Worm (Caenorhabditis elegans) whole organism, early embryonic: ENCODE measurements around the gene aps-2.

Source experiments
- B0310.2 ChIP-seq: sonication (generic microtip); optimal IDR thresholded peaks from 2 replicates; lab custom pipeline; 2016; ENCODE audit warnings: mild to moderate bottlenecking, missing genetic modification characterization, missing compliant biosample characterization
- F13C5.2 ChIP-seq: sonication (generic microtip); optimal IDR thresholded peaks from 2 replicates; lab custom pipeline; 2017; ENCODE audit warnings: mild to moderate bottlenecking, missing genetic modification characterization, inconsistent platforms, missing compliant biosample characterization
- aly-1 ChIP-seq: sonication (generic microtip); optimal IDR thresholded peaks from 2 replicates; lab custom pipeline; 2016; ENCODE audit warnings: missing genetic modification characterization, missing compliant biosample characterization
- ama-1 ChIP-seq: fragments of 150-350 bp; optimal IDR thresholded peaks from 2 replicates; lab custom pipeline; 2014
- ceh-13 ChIP-seq: fragments of 200-800 bp; sonication (Bioruptor generic); optimal IDR thresholded peaks from 2 replicates; lab custom pipeline; 2018; ENCODE audit warnings: mild to moderate bottlenecking, missing genetic modification characterization, missing compliant biosample characterization
- ceh-36 ChIP-seq: sonication (generic microtip); optimal IDR thresholded peaks from 2 replicates; lab custom pipeline; 2016; ENCODE audit warnings: missing genetic modification characterization, inconsistent platforms, missing compliant biosample characterization
- ets-7 ChIP-seq: sonication (generic microtip); optimal IDR thresholded peaks from 2 replicates; lab custom pipeline; 2016; ENCODE audit warnings: missing genotype, missing genetic modification characterization, missing compliant biosample characterization
- flt-1 ChIP-seq: fragments of 200-800 bp; sonication (Bioruptor generic); IDR thresholded peaks from 2 replicates; pipeline ENCODE4 v1.3.6; 2022; ENCODE audit warnings: missing genetic modification characterization, missing compliant biosample characterization
- hmbx-1 ChIP-seq: sonication (generic microtip); optimal IDR thresholded peaks from 2 replicates; lab custom pipeline; 2016; ENCODE audit warnings: mild to moderate bottlenecking, missing genetic modification characterization, missing compliant biosample characterization
- hmg-4 ChIP-seq: fragments of 200-800 bp; sonication (Bioruptor generic); optimal IDR thresholded peaks from 2 replicates; lab custom pipeline; 2018; ENCODE audit warnings: mild to moderate bottlenecking, missing genetic modification characterization, missing compliant biosample characterization
- hnd-1 ChIP-seq: sonication (generic microtip); optimal IDR thresholded peaks from 2 replicates; lab custom pipeline; 2016; ENCODE audit warnings: missing genetic modification characterization, missing compliant biosample characterization
- pes-1 ChIP-seq: fragments of 200-800 bp; sonication (Bioruptor generic); IDR thresholded peaks from 2 replicates; pipeline ENCODE4 v1.3.6; 2022; ENCODE audit warnings: missing genetic modification reagents, missing genetic modification characterization, missing compliant biosample characterization
- scrt-1 ChIP-seq: fragments of 200-800 bp; sonication (Bioruptor generic); IDR thresholded peaks from 2 replicates; pipeline ENCODE4 v1.3.6; 2022; ENCODE audit warnings: missing genetic modification characterization, missing compliant biosample characterization
- sea-1 ChIP-seq: fragments of 200-800 bp; sonication (Bioruptor generic); conservative IDR thresholded peaks from 2 replicates; pipeline ENCODE4 v1.3.6; 2022; ENCODE audit warnings: missing genetic modification characterization, missing compliant biosample characterization
- tbx-11 ChIP-seq: fragments of 200-800 bp; sonication (Bioruptor generic); IDR thresholded peaks from 2 replicates; pipeline ENCODE4 v1.3.6; 2022; ENCODE audit warnings: missing genetic modification characterization, missing compliant biosample characterization
- tbx-37 ChIP-seq: fragments of 200-800 bp; sonication (Bioruptor generic); conservative IDR thresholded peaks from 2 replicates; pipeline ENCODE4 v1.3.6; 2022; ENCODE audit warnings: missing genetic modification reagents, missing genetic modification characterization, missing compliant biosample characterization
- tra-4 ChIP-seq: sonication (generic microtip); optimal IDR thresholded peaks from 2 replicates; lab custom pipeline; 2017; ENCODE audit warnings: missing genetic modification characterization, missing compliant biosample characterization

aps-2 gene

DNA sequence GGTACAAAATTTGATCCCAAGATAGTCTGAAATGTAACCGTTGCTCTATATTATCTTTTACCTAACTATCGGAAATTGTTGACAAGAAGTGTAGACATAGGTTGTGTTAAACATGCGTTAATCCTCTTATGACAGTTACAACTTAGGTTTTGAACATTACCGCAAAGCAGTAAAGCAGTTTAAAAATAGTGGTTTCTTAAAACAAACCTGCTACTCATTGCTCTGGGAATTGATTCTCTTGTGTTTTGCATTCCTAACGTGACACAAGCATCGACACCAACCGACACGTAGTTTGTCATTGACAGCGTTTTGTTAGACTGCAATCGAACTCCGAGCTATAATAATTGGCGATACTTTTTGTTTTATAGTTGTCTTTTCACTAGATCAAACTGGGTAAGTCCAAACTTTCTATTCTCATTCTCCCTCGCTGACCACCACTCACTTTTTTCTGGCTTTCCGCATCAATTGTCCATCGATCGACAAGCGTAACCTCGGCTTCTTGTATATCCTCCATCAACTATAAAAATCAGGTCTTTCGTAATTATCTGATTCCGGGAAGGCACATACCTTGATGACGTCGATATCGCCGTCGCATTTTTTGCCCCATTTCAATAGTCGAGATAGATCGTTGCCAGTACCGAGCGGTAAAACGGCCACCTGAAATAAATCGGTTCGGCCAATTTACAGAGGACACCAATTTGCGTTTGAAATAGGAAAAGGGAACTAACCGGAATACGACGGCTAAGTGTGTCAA, 37.9 kb downstream of the aps-2 start:
- no peak for TF ChIP-seq F13C5.2 (tag; lab: Kevin White, UChicago)
- TF ChIP-seq flt-1 (GFP tag; lab: Robert Waterston, UW) = no peak
- TF ChIP-seq ceh-13 (GFP tag; lab: Kevin White, UChicago) = no peak
- TF ChIP-seq hmbx-1 (tag; lab: Kevin White, UChicago) = no peak
- no peak for TF ChIP-seq B0310.2 (tag; lab: Kevin White, UChicago)
- no peak for TF ChIP-seq sea-1 (GFP tag; lab: Robert Waterston, UW)
- TF ChIP-seq scrt-1 (GFP tag; lab: Robert Waterston, UW) = no peak
- TF ChIP-seq ama-1 = no peak
- TF ChIP-seq ceh-36 (tag; lab: Kevin White, UChicago) = no peak
- no peak for TF ChIP-seq pes-1

DNA sequence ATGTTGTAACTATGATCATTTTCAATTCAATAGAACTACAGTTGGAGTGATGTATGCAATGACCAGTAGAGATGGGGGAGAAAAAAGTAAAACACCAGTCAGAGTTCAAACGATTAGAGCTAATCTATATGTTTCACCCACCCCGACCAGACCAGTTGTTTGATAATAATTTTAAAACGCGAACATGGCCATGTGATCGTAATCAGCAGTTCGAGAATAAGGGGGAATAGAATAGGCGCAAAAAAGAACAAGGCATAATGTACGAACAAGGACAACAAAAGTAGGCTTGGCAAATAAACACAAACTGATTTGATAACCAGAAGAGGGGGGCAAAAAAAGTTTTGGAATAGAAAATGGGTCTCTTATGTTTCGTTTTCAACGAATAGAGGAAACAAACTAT, 40.0 kb downstream of the aps-2 start:
- no peak for TF ChIP-seq ceh-36 (tag; lab: Kevin White, UChicago)

DNA sequence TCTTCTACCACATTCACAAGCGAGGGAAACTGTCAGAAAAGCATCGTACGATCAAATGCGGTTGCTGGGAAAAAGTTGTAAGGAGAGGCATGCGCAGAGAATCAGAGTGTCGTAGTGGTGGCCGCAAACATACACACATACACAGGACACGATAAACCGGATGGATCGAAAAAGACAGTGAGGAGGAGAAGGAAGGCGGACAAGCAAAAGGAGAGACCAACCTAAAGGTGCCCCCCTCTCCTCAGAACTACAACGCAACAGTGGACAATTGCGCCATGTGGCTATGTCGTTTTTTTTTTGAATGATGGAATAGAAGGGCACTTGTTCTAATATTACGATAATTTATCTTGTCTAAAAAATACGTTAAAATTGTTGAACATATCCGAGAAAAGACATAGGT, 40.4 kb downstream of the aps-2 start:
- TF ChIP-seq sea-1 (GFP tag; lab: Robert Waterston, UW) = no peak
- TF ChIP-seq hmg-4 = peak; percentile 77

DNA sequence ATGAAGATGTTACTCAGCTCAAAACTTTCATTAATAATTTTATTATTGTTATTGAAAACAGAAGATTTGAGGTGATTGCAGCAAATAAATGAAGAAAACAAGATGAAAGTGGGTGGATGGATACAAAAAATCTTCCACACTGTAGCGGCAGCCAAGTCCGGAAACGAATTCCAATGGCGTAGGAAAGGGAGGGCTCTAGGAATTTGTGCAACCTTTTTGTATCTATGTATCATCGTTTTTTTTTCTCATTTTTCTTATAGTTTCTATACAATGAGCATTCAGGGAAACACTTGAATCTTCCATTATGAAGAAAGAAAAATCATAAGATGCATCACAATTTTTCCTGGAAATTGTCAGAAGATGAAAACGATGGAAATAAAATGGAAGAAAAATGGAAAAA, 42.4 kb downstream of the aps-2 start:
- no peak for TF ChIP-seq scrt-1 (GFP tag; lab: Robert Waterston, UW)
- TF ChIP-seq hmbx-1 (tag; lab: Kevin White, UChicago) = no peak
- no peak for TF ChIP-seq flt-1 (GFP tag; lab: Robert Waterston, UW)
- TF ChIP-seq ets-7 (tag; lab: Kevin White, UChicago) = no peak
- no peak for TF ChIP-seq ceh-13 (GFP tag; lab: Kevin White, UChicago)
- TF ChIP-seq tra-4 (tag; lab: Kevin White, UChicago) = no peak
- TF ChIP-seq hnd-1 (tag; lab: Kevin White, UChicago) = no peak
- no peak for TF ChIP-seq sea-1 (GFP tag; lab: Robert Waterston, UW)
- TF ChIP-seq tbx-11 (GFP tag; lab: Robert Waterston, UW) = no peak
- TF ChIP-seq hmg-4 = no peak
- TF ChIP-seq ceh-36 (tag; lab: Kevin White, UChicago) = no peak
- TF ChIP-seq ama-1 = no peak
- TF ChIP-seq B0310.2 (tag; lab: Kevin White, UChicago) = no peak
- no peak for TF ChIP-seq pes-1
- no peak for TF ChIP-seq aly-1 (tag; lab: Kevin White, UChicago)
- no peak for TF ChIP-seq F13C5.2 (tag; lab: Kevin White, UChicago)
- TF ChIP-seq tbx-37 = no peak

DNA sequence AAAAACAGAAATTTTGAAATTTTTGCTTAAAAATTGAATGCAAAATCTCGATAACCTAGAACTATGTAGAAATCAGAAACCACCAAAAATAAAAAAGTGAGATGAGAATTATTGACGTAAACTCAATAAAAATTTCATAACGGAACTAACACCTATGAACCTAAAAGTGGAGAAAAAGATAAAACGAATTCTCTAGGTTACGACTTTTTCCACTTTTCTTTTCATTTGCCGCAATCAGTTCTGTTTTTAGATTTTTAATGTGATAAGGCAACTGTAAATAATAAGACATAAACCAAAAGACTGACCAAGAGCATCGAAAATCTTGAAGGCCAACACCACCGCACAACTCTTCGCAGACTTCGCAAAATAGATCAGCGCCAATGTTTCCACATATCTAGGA, 44.0 kb downstream of the aps-2 start:
- TF ChIP-seq hmbx-1 (tag; lab: Kevin White, UChicago) (no peak), F13C5.2 (tag; lab: Kevin White, UChicago) (no peak), tbx-11 (GFP tag; lab: Robert Waterston, UW) (no peak), B0310.2 (tag; lab: Kevin White, UChicago) (no peak), hnd-1 (tag; lab: Kevin White, UChicago) (no peak), ceh-36 (tag; lab: Kevin White, UChicago) (no peak), hmg-4 (no peak), ceh-13 (GFP tag; lab: Kevin White, UChicago) (no peak), flt-1 (GFP tag; lab: Robert Waterston, UW) (no peak)

DNA sequence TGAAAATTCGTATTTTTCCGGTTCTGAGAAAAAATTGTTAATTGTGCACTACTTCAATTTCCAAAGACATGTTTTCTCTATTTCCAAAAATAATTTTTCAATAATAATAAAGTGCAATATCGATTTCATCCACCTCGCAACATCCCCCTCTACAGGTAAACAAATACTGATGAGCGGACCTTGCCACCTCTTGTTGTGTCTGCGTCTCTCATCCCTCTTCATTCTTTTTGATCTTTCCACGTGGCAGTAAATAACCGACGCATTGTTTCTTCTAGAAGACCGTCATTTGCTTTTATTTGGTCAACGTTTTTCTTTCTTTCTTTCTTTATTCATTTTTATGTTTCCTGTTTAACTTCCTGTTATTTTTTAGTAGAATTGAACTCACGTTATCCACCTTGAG, 45.2 kb downstream of the aps-2 start:
- no peak for TF ChIP-seq ceh-13 (GFP tag; lab: Kevin White, UChicago)
- TF ChIP-seq hmbx-1 (tag; lab: Kevin White, UChicago) = no peak
- TF ChIP-seq sea-1 (GFP tag; lab: Robert Waterston, UW) = no peak
- TF ChIP-seq flt-1 (GFP tag; lab: Robert Waterston, UW) = no peak
- TF ChIP-seq scrt-1 (GFP tag; lab: Robert Waterston, UW) = no peak
- TF ChIP-seq ceh-36 (tag; lab: Kevin White, UChicago) = no peak
- no peak for TF ChIP-seq ets-7 (tag; lab: Kevin White, UChicago)
- TF ChIP-seq F13C5.2 (tag; lab: Kevin White, UChicago) = no peak
- TF ChIP-seq aly-1 (tag; lab: Kevin White, UChicago) = no peak
- TF ChIP-seq pes-1 = no peak
- no peak for TF ChIP-seq hnd-1 (tag; lab: Kevin White, UChicago)
- no peak for TF ChIP-seq B0310.2 (tag; lab: Kevin White, UChicago)

DNA sequence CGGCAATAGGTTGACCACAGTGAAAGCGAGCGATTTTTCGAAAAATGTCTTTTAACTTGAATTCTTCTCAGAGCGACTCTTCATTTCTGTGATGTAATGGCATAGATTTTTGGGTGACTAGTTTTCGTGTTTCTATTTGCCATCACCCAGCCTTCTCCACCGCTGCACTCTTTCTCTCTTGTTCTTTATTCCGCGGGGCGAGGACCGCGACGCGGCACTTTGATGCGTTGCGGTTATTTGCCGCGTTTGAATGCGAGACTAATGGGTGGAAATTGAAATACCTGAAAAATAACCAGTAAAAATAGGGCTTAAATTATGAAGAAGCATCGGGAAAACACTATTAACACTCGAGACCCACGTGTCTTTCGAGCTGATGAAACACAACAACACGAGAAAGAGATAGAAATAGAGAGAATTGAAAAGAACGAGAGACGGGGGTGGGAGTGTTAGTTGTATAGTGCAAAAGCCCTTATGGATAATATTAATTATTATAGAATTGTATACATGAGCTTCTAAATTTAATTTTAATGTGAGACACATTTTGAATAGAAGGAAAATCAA, 46.1 kb downstream of the aps-2 start, which contains the start of gene dgk-2:
Gene dgk-2 (minus strand): TSS at position 281 of the 561 bp plus-strand sequence.
- TF ChIP-seq ets-7 (tag; lab: Kevin White, UChicago) = no peak
- peak; percentile 49 for TF ChIP-seq F13C5.2 (tag; lab: Kevin White, UChicago)
- TF ChIP-seq sea-1 (GFP tag; lab: Robert Waterston, UW) = peak; percentile 51; the same call in 1 of the 2 replicates
- peak; percentile 25 for TF ChIP-seq hmg-4

DNA sequence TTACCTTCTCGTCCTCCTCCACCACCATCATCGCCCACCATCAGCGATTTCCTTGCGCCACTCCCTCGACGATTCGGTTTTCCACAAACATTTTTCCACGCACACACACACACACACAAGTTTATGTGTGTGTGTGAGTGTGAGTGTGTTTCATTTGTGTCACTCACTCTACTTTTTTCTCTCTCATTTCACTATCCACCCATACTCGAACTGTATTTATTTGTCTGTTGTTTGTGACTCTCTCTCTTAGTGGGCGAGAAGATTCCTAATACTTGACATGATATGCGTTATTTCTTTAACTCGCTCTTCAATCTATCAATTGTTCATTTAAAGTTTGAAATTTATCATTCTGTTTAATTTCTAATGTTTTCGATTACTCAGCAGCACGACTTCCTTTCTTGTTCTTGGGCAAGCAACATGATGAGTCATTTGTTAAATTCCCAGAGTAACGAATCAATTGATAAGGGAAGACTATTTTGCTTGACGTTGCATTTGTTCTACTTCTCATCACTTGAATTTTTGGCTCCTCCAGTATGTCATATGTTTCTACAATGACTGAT, 49.1 kb downstream of the aps-2 start:
- TF ChIP-seq aly-1 (tag; lab: Kevin White, UChicago) = no peak
- no peak for TF ChIP-seq sea-1 (GFP tag; lab: Robert Waterston, UW)
- no peak for TF ChIP-seq tra-4 (tag; lab: Kevin White, UChicago)
